Worm (Caenorhabditis elegans) whole organism, midembryonic: Measurements from ENCODE around the gene cht-5.

Source experiments
- flt-1 ChIP-seq: fragments of 200-800 bp; sonication (Bioruptor generic); IDR thresholded peaks from 2 replicates; pipeline ENCODE4 v1.3.6; 2022; ENCODE audit warnings: missing genetic modification characterization, missing compliant biosample characterization
- ztf-23 ChIP-seq: fragments of 200-800 bp; sonication (Bioruptor generic); IDR thresholded peaks from 2 replicates; pipeline ENCODE4 v1.3.6; 2022; ENCODE audit warnings: missing genetic modification reagents, missing genetic modification characterization, missing compliant biosample characterization

DNA sequence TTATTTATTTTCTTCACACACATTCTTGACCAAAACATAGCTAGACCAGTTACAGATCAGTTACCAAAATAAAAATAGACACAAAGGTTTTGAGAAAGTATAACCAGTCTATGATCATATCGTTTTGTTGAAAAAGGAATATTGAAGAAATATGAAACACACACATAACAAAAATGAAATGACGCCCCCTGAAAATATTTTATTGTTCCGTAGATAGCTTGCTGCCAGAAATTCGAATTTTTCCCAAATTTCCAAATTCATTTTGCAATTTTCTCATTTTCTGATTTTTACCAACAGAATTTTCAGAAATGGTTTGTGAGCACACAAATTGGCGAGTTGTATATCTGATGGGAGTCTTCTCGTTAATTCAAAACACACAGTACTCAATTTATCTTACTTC is 39.0 kb upstream of the cht-5 start, which contains the start of gene F57A8.7:
- no peak for TF ChIP-seq flt-1 (GFP tag; lab: Robert Waterston, UW)
- TF ChIP-seq ztf-23 (GFP tag; lab: Robert Waterston, UW): no peak
